Worm (Caenorhabditis elegans) whole organism, L3 larva: Measurements from ENCODE around the gene C09G5.7.

ENCODE experiments used
- aly-2 ChIP-seq: fragments of 150-350 bp; optimal IDR thresholded peaks from 2 replicates; lab custom pipeline; 2014; ENCODE audit warnings: missing biosample characterization, missing genetic modification characterization
- ama-1 ChIP-seq: fragments of 150-350 bp; optimal IDR thresholded peaks from 2 replicates; lab custom pipeline; 2018
- daf-12 ChIP-seq: fragments of 150-350 bp; optimal IDR thresholded peaks from 2 replicates; lab custom pipeline; 2014; ENCODE audit warnings: missing biosample characterization, missing genetic modification reagents, missing genetic modification characterization
- egl-27 ChIP-seq: sonication (generic microtip); optimal IDR thresholded peaks from 4 replicates; lab custom pipeline; 2017; ENCODE audit warnings: missing biosample characterization, missing genetic modification reagents, missing genetic modification characterization
- elt-2 ChIP-seq: sonication (generic microtip); optimal IDR thresholded peaks from 2 replicates; lab custom pipeline; 2016; ENCODE audit warnings: missing genetic modification reagents, mild to moderate bottlenecking, missing genetic modification characterization, missing compliant biosample characterization
- fkh-10 ChIP-seq: sonication (generic microtip); optimal IDR thresholded peaks from 2 replicates; lab custom pipeline; 2017; ENCODE audit warnings: missing biosample characterization, missing genetic modification reagents, missing genetic modification characterization
- lin-39 ChIP-seq: fragments of 150-350 bp; optimal IDR thresholded peaks from 2 replicates; lab custom pipeline; 2018; ENCODE audit warnings: missing biosample characterization, missing genetic modification reagents, missing genetic modification characterization
- nhr-25 ChIP-seq: sonication (generic microtip); optimal IDR thresholded peaks from 2 replicates; lab custom pipeline; 2017; ENCODE audit warnings: missing biosample characterization, missing genetic modification characterization
- nhr-76 ChIP-seq: fragments of 150-350 bp; sonication (generic microtip); optimal IDR thresholded peaks from 5 replicates; lab custom pipeline; 2014; ENCODE audit warnings: missing biosample characterization, missing genetic modification characterization
- pqm-1 ChIP-seq: fragments of 150-350 bp; optimal IDR thresholded peaks from 2 replicates; lab custom pipeline; 2017; ENCODE audit warnings: missing biosample characterization, missing genetic modification characterization, inconsistent platforms
- skn-1 ChIP-seq: fragments of 150-350 bp; optimal IDR thresholded peaks from 2 replicates; lab custom pipeline; 2014; ENCODE audit warnings: missing biosample characterization, missing genetic modification characterization
- unc-62 ChIP-seq: fragments of 150-350 bp; sonication (generic microtip); optimal IDR thresholded peaks from 4 replicates; lab custom pipeline; 2014; ENCODE audit warnings: missing biosample characterization, missing genetic modification reagents, missing genetic modification characterization

- TF ChIP-seq daf-12 (no peak), egl-27 (tag; lab: Kevin White, UChicago) (no peak), aly-2 (no peak), elt-2 (tag; lab: Kevin White, UChicago) (no peak), nhr-25 (tag; lab: Kevin White, UChicago) (no peak), skn-1 (tag; lab: Kevin White, UChicago) (no peak), pqm-1 (tag; lab: Kevin White, UChicago) (no peak), unc-62 (GFP tag; lab: Kevin White, UChicago) (no peak), fkh-10 (GFP tag; lab: Kevin White, UChicago) (no peak), lin-39 (tag; lab: Kevin White, UChicago) (no peak), nhr-76 (tag; lab: Kevin White, UChicago) (no peak), ama-1 (no peak)
These were observed 29.7 kb upstream of the C09G5.7 start for ce11 chrII:10684954-10685353.
